Worm (Caenorhabditis elegans) whole organism, L4 larva: Measurements from ENCODE around the gene rike-1.
A peak's percentile ranks its signal among the peaks of the same experiment; 100 is the strongest.

Experiments
- F26F4.8 ChIP-seq: fragments of 200-800 bp; sonication (Bioruptor generic); conservative IDR thresholded peaks from 2 replicates; pipeline ENCODE4 v1.3.6; 2022; ENCODE audit warnings: missing genetic modification characterization, missing compliant biosample characterization
- F37D6.2 ChIP-seq: sonication (generic microtip); optimal IDR thresholded peaks from 2 replicates; lab custom pipeline; 2016; ENCODE audit warnings: mild to moderate bottlenecking, missing genetic modification characterization, missing compliant biosample characterization
- F44E2.7 ChIP-seq: fragments of 200-800 bp; sonication (Bioruptor generic); IDR thresholded peaks from 2 replicates; pipeline ENCODE4 v2.1.2; 2022; ENCODE audit warnings: missing genetic modification characterization, missing compliant biosample characterization
- T20F7.1 ChIP-seq: fragments of 200-800 bp; sonication (Bioruptor generic); optimal IDR thresholded peaks from 2 replicates; lab custom pipeline; 2018; ENCODE audit warnings: mild to moderate bottlenecking, missing genetic modification characterization, missing compliant biosample characterization
- ZK546.5 ChIP-seq, 2 experiments: sonication (generic microtip); optimal IDR thresholded peaks; 2 replicates each; lab custom pipeline; 2017; ENCODE audit warnings: missing biosample characterization in 2 of 2, missing genetic modification characterization in 2 of 2
- aha-1 ChIP-seq: fragments of 150-350 bp; peaks from one replicate; lab custom pipeline; 2014; ENCODE audit warnings: missing biosample characterization, missing genetic modification characterization
- ceh-82 ChIP-seq: sonication (generic microtip); optimal IDR thresholded peaks from 2 replicates; lab custom pipeline; 2017; ENCODE audit warnings: missing biosample characterization, missing genetic modification characterization
- daf-16 ChIP-seq, 3 experiments: sonication (generic microtip); optimal IDR thresholded peaks; 2 replicates each; lab custom pipeline; 2016 to 2017; ENCODE audit warnings: missing genetic modification characterization in 3 of 3, missing genetic modification reagents in 3 of 3, mild to moderate bottlenecking in 2 of 3, missing compliant biosample characterization in 2 of 3, missing biosample characterization in 1 of 3, moderate library complexity in 1 of 3
- daf-19 ChIP-seq: fragments of 200-800 bp; sonication (Bioruptor generic); conservative IDR thresholded peaks from 2 replicates; pipeline ENCODE4 v1.3.6; 2022; ENCODE audit warnings: missing genetic modification characterization, missing compliant biosample characterization
- dve-1 ChIP-seq: sonication (generic microtip); optimal IDR thresholded peaks from 2 replicates; lab custom pipeline; 2017; ENCODE audit warnings: antibody characterized with exemption, mild to moderate bottlenecking, missing genetic modification characterization, missing compliant biosample characterization; ENCODE audit not compliant: insufficient read depth
- egl-43 ChIP-seq: fragments of 200-800 bp; sonication (Bioruptor generic); IDR thresholded peaks from 2 replicates; pipeline ENCODE4 v1.3.6; 2022; ENCODE audit warnings: missing genetic modification reagents, missing genetic modification characterization, missing compliant biosample characterization
- fkh-10 ChIP-seq: fragments of 150-350 bp; optimal IDR thresholded peaks from 2 replicates; lab custom pipeline; 2014; ENCODE audit warnings: missing biosample characterization, missing genetic modification reagents, missing genetic modification characterization
- gei-8 ChIP-seq: fragments of 200-800 bp; sonication (Bioruptor generic); optimal IDR thresholded peaks from 2 replicates; lab custom pipeline; 2018; ENCODE audit warnings: mild to moderate bottlenecking, missing genetic modification characterization, missing compliant biosample characterization
- hif-1 ChIP-seq, 2 experiments: sonication (generic microtip); optimal IDR thresholded peaks; 2 replicates each; lab custom pipeline; 2016 to 2017; ENCODE audit warnings: missing compliant biosample characterization in 2 of 2, missing genetic modification characterization in 2 of 2, missing genetic modification reagents in 2 of 2, missing genotype in 2 of 2, mild to moderate bottlenecking in 1 of 2
- hlh-11 ChIP-seq: fragments of 200-800 bp; sonication (Bioruptor generic); optimal IDR thresholded peaks from 2 replicates; lab custom pipeline; 2018; ENCODE audit warnings: mild to moderate bottlenecking, missing genetic modification characterization, missing compliant biosample characterization
- hlh-30 ChIP-seq: sonication (generic microtip); optimal IDR thresholded peaks from 2 replicates; lab custom pipeline; 2017; ENCODE audit warnings: antibody characterized with exemption, mild to moderate bottlenecking, missing genetic modification characterization, missing compliant biosample characterization; ENCODE audit not compliant: insufficient read depth
- hmg-1.1 ChIP-seq: fragments of 200-800 bp; sonication (Bioruptor generic); IDR thresholded peaks from 2 replicates; pipeline ENCODE4 v1.3.6; 2022; ENCODE audit warnings: missing genetic modification reagents, missing genetic modification characterization, missing compliant biosample characterization
- lsy-2 ChIP-seq, 2 experiments: fragments of 150-350 bp in 1 of 2; sonication (generic microtip) in 1 of 2; optimal IDR thresholded peaks; 2 replicates each; lab custom pipeline; 2014 to 2017; ENCODE audit warnings: missing biosample characterization in 2 of 2, missing genetic modification characterization in 2 of 2
- madf-9 ChIP-seq: fragments of 200-800 bp; sonication (Bioruptor generic); conservative IDR thresholded peaks from 2 replicates; pipeline ENCODE4 v1.3.6; 2022; ENCODE audit warnings: missing genetic modification reagents, missing genetic modification characterization, missing compliant biosample characterization
- mxl-2 ChIP-seq: fragments of 200-800 bp; sonication (Bioruptor generic); conservative IDR thresholded peaks from 2 replicates; pipeline ENCODE4 v1.3.6; 2022; ENCODE audit warnings: missing genetic modification reagents, missing genetic modification characterization, missing compliant biosample characterization
- mxl-3 ChIP-seq: fragments of 200-800 bp; sonication (Bioruptor generic); optimal IDR thresholded peaks from 2 replicates; lab custom pipeline; 2018; ENCODE audit warnings: mild to moderate bottlenecking, missing genetic modification characterization, missing compliant biosample characterization
- nhr-10 ChIP-seq: fragments of 150-350 bp; optimal IDR thresholded peaks from 2 replicates; lab custom pipeline; 2014; ENCODE audit warnings: missing biosample characterization, missing genetic modification characterization
- nhr-11 ChIP-seq: fragments of 150-350 bp; optimal IDR thresholded peaks from 2 replicates; lab custom pipeline; 2014; ENCODE audit warnings: missing biosample characterization, missing genetic modification characterization
- nhr-25 ChIP-seq: sonication (generic microtip); optimal IDR thresholded peaks from 2 replicates; lab custom pipeline; 2017; ENCODE audit warnings: missing genetic modification characterization, mild to moderate bottlenecking, missing compliant biosample characterization, antibody characterized with exemption, moderate library complexity, borderline replicate concordance; ENCODE audit not compliant: insufficient read depth
- nhr-28 ChIP-seq: fragments of 150-350 bp; optimal IDR thresholded peaks from 2 replicates; lab custom pipeline; 2014; ENCODE audit warnings: missing biosample characterization, missing genetic modification characterization
- nhr-42 ChIP-seq: fragments of 200-800 bp; sonication (Bioruptor generic); IDR thresholded peaks from 2 replicates; pipeline ENCODE4 v1.3.6; 2022; ENCODE audit warnings: missing genetic modification characterization, missing compliant biosample characterization
- nhr-6 ChIP-seq: fragments of 150-350 bp; optimal IDR thresholded peaks from 2 replicates; lab custom pipeline; 2014; ENCODE audit warnings: missing biosample characterization, missing genetic modification characterization
- nhr-76 ChIP-seq: fragments of 150-350 bp; optimal IDR thresholded peaks from 2 replicates; lab custom pipeline; 2014; ENCODE audit warnings: missing biosample characterization, missing genetic modification characterization
- pha-4 ChIP-seq, 2 experiments: fragments of 150-350 bp in 1 of 2; fragments of 200-800 bp in 1 of 2; sonication (Bioruptor generic) in 1 of 2; IDR thresholded peaks in 1 of 2; optimal IDR thresholded peaks in 1 of 2; 2 replicates each; pipeline versions ENCODE4 v1.3.6 to Lab custom; 2014 to 2022; ENCODE audit warnings: missing genetic modification characterization in 2 of 2, missing genetic modification reagents in 2 of 2, missing biosample characterization in 1 of 2, missing compliant biosample characterization in 1 of 2
- pqm-1 ChIP-seq: sonication (generic microtip); optimal IDR thresholded peaks from 2 replicates; lab custom pipeline; 2017; ENCODE audit warnings: missing biosample characterization, missing genetic modification characterization
- unc-62 ChIP-seq, 3 experiments: fragments of 150-350 bp in 1 of 3; sonication (generic microtip); optimal IDR thresholded peaks in 2 of 3; peaks in 1 of 3; 1 replicate in 1 of 3; 2 replicates in 2 of 3; lab custom pipeline; 2014 to 2017; ENCODE audit warnings: missing biosample characterization in 3 of 3, missing genetic modification characterization in 3 of 3, missing genetic modification reagents in 3 of 3, missing genotype in 1 of 3
- zag-1 ChIP-seq: fragments of 150-350 bp; optimal IDR thresholded peaks from 2 replicates; lab custom pipeline; 2014; ENCODE audit warnings: missing biosample characterization, missing genetic modification characterization

The rike-1 gene

ce11 chrV:14499074-14499864 lies 46.4 kb downstream of the rike-1 start:
- TF ChIP-seq hlh-30 (tag; lab: Kevin White, UChicago) (peak; percentile 48), hmg-1.1 (GFP tag; lab: Robert Waterston, UW) (0 out of 2 replicates have a peak, but pooled peaks have one; percentile 32), nhr-28 (tag; lab: Kevin White, UChicago) (peak; percentile 38), hlh-11 (tag; lab: Kevin White, UChicago) (peak; percentile 11), F26F4.8 (GFP tag; lab: Robert Waterston, UW) (no peak), egl-43 (GFP tag; lab: Robert Waterston, UW) (peak; percentile 30; the same call in 1 of the 2 replicates), daf-19 (GFP tag; lab: Robert Waterston, UW) (no peak), F44E2.7 (GFP tag; lab: Robert Waterston, UW) (no peak), daf-16 (GFP tag; optimal IDR thresholded peaks at IDR 0.05; lab: Kevin White, UChicago) (no peak), daf-16 (tag; optimal IDR thresholded peaks at IDR 0.05; lab: Kevin White, UChicago) (peak; percentile 32)

- TF ChIP-seq nhr-25 (tag; lab: Kevin White, UChicago) (peak; percentile 4), unc-62 (GFP tag; optimal IDR thresholded peaks at IDR 0.05 in 1 of 2; lab: Kevin White, UChicago) (peak in 1 of 2 experiments; percentile 16), unc-62 (tag; optimal IDR thresholded peaks at IDR 0.05; lab: Kevin White, UChicago) (no peak), gei-8 (GFP tag; lab: Kevin White, UChicago) (no peak), nhr-28 (tag; lab: Kevin White, UChicago) (peak; percentile 13), nhr-6 (tag; lab: Kevin White, UChicago) (peak; percentile 62)
These were observed 47.5 kb downstream of the rike-1 start for ce11 chrV:14498204-14498603.

- TF ChIP-seq ceh-82 (tag; lab: Kevin White, UChicago) (no peak), unc-62 (GFP tag; optimal IDR thresholded peaks at IDR 0.05 in 1 of 2; lab: Kevin White, UChicago) (peak in 1 of 2 experiments; percentile 58), unc-62 (tag; optimal IDR thresholded peaks at IDR 0.05; lab: Kevin White, UChicago) (no peak), ZK546.5 (tag; optimal IDR thresholded peaks at IDR 0.05; lab: Kevin White, UChicago) (no peak), fkh-10 (GFP tag; lab: Kevin White, UChicago) (no peak)
These were observed 49.2 kb downstream of the rike-1 start for ce11 chrV:14496446-14496845.

- TF ChIP-seq nhr-76 (tag; lab: Kevin White, UChicago): no peak
- TF ChIP-seq nhr-42: no peak
- no peak for TF ChIP-seq T20F7.1
- TF ChIP-seq nhr-11: no peak
- no peak for TF ChIP-seq hmg-1.1 (GFP tag; lab: Robert Waterston, UW)
- no peak for TF ChIP-seq mxl-2
- TF ChIP-seq hif-1 (tag; optimal IDR thresholded peaks at IDR 0.05; lab: Kevin White, UChicago): no peak
- TF ChIP-seq nhr-10 (tag; lab: Kevin White, UChicago): no peak
- TF ChIP-seq dve-1: no peak
- no peak for TF ChIP-seq pha-4 (GFP tag; IDR thresholded peaks at IDR 0.05; lab: Robert Waterston, UW)
- no peak for TF ChIP-seq pha-4 (tag; optimal IDR thresholded peaks at IDR 0.05; lab: Kevin White, UChicago)
- TF ChIP-seq lsy-2 (tag; optimal IDR thresholded peaks at IDR 0.05; lab: Kevin White, UChicago): no peak
- no peak for TF ChIP-seq madf-9 (GFP tag; lab: Robert Waterston, UW)
- TF ChIP-seq hlh-30 (tag; lab: Kevin White, UChicago): no peak
- no peak for TF ChIP-seq pqm-1 (tag; lab: Kevin White, UChicago)
These were observed 50.2 kb downstream of the rike-1 start for ce11 chrV:14495493-14495892.

DNA sequence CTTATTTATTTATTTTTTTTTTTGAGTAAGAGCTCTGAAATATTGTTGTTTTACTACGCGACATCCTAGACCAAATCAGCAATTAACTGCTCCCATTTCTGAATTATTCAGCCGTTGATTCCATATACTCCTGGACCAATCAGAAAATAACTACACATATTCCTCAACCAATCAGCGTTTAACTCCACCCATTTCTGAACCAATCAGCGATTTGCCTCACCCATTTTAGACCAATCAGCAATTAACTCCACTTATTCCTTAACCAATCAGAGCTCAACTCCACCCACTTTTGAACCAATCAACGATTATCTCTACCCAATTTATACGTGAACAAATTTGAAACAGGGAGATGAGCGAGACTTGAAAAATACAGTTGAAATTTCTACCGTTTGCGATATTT lies 52.0 kb downstream of the rike-1 start:
- TF ChIP-seq unc-62 (GFP tag; optimal IDR thresholded peaks at IDR 0.05 in 1 of 2; lab: Kevin White, UChicago) (peak in 1 of 2 experiments; percentile 40), unc-62 (tag; optimal IDR thresholded peaks at IDR 0.05; lab: Kevin White, UChicago) (no peak), hif-1 (tag; optimal IDR thresholded peaks at IDR 0.05; lab: Kevin White, UChicago) (no peak), aha-1 (tag; lab: Kevin White, UChicago) (peak; percentile 11), zag-1 (tag; lab: Kevin White, UChicago) (no peak), mxl-3 (no peak), egl-43 (GFP tag; lab: Robert Waterston, UW) (no peak), F37D6.2 (tag; lab: Kevin White, UChicago) (no peak)
